Worm (Caenorhabditis elegans) whole organism, L4 larva: Measurements from ENCODE around the gene C16A11.2.

Source experiments
- F10B5.3 ChIP-seq: sonication (generic microtip); optimal IDR thresholded peaks from 2 replicates; lab custom pipeline; 2016; ENCODE audit warnings: mild to moderate bottlenecking, missing genetic modification characterization, missing compliant biosample characterization
- daf-12 ChIP-seq: fragments of 150-350 bp; optimal IDR thresholded peaks from 2 replicates; lab custom pipeline; 2014; ENCODE audit warnings: missing biosample characterization, missing genetic modification reagents, missing genetic modification characterization
- fos-1 ChIP-seq: fragments of 150-350 bp; optimal IDR thresholded peaks from 2 replicates; lab custom pipeline; 2014; ENCODE audit warnings: missing biosample characterization, missing genetic modification characterization
- hlh-30 ChIP-seq: sonication (generic microtip); optimal IDR thresholded peaks from 2 replicates; lab custom pipeline; 2017; ENCODE audit warnings: antibody characterized with exemption, mild to moderate bottlenecking, missing genetic modification characterization, missing compliant biosample characterization; ENCODE audit not compliant: insufficient read depth
- hmg-1.1 ChIP-seq: fragments of 200-800 bp; sonication (Bioruptor generic); IDR thresholded peaks from 2 replicates; pipeline ENCODE4 v1.3.6; 2022; ENCODE audit warnings: missing genetic modification reagents, missing genetic modification characterization, missing compliant biosample characterization
- jun-1 ChIP-seq: fragments of 150-350 bp; optimal IDR thresholded peaks from 2 replicates; lab custom pipeline; 2014; ENCODE audit warnings: missing biosample characterization, missing genetic modification reagents, missing genetic modification characterization
- mxl-2 ChIP-seq: fragments of 200-800 bp; sonication (Bioruptor generic); conservative IDR thresholded peaks from 2 replicates; pipeline ENCODE4 v1.3.6; 2022; ENCODE audit warnings: missing genetic modification reagents, missing genetic modification characterization, missing compliant biosample characterization
- nhr-237 ChIP-seq: sonication (generic microtip); optimal IDR thresholded peaks from 2 replicates; lab custom pipeline; 2017; ENCODE audit warnings: missing biosample characterization, missing genetic modification characterization
- nhr-25 ChIP-seq: sonication (generic microtip); optimal IDR thresholded peaks from 2 replicates; lab custom pipeline; 2017; ENCODE audit warnings: missing genetic modification characterization, mild to moderate bottlenecking, missing compliant biosample characterization, antibody characterized with exemption, moderate library complexity, borderline replicate concordance; ENCODE audit not compliant: insufficient read depth
- pqm-1 ChIP-seq: sonication (generic microtip); optimal IDR thresholded peaks from 2 replicates; lab custom pipeline; 2017; ENCODE audit warnings: missing biosample characterization, missing genetic modification characterization
- unc-62 ChIP-seq, 3 experiments: fragments of 150-350 bp in 1 of 3; sonication (generic microtip); optimal IDR thresholded peaks in 2 of 3; peaks in 1 of 3; 1 replicate in 1 of 3; 2 replicates in 2 of 3; lab custom pipeline; 2014 to 2017; ENCODE audit warnings: missing biosample characterization in 3 of 3, missing genetic modification characterization in 3 of 3, missing genetic modification reagents in 3 of 3, missing genotype in 1 of 3
- zip-11 ChIP-seq: fragments of 200-800 bp; sonication (Bioruptor generic); IDR thresholded peaks from 2 replicates; pipeline ENCODE4 v1.3.6; 2022; ENCODE audit warnings: missing genetic modification characterization, missing compliant biosample characterization

DNA sequence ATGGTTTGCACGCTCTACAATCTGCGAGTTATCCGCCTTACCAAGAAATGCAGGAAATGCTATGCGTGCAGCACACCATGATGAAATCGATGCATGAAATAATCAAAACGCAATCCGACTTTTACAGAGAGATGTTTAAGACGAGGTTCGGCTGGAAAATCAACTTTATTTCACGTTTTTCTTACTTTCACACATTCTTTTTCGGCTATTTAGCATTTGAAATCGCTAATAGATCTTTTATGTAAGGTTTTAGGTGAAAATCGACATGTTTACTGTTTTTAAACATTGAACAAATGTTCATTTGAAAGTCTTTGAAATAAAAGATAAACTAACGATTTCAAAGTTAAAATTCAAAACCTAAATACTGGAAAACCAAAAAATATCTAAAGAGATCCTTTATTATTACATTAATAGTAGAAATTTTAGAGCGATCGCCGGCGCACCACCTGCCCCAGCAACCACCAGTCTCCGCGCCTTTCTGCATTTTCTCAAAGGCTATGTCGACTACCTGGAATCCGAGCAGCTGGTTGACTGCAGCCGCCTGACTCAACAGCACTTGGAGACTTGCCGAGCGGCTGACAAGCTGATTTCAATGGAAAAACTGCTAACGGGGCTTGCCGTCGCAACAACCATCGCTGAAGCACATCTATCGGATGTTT, 9.8 kb upstream of the C16A11.2 start:
- TF ChIP-seq daf-12 (tag; lab: Kevin White, UChicago) (no peak), mxl-2 (no peak), hmg-1.1 (GFP tag; lab: Robert Waterston, UW) (no peak), hlh-30 (tag; lab: Kevin White, UChicago) (no peak), pqm-1 (tag; lab: Kevin White, UChicago) (no peak), F10B5.3 (no peak), nhr-25 (no peak), unc-62 (GFP tag; optimal IDR thresholded peaks at IDR 0.05 in 1 of 2; lab: Kevin White, UChicago) (peak in 1 of 2 experiments; percentile 89), unc-62 (tag; optimal IDR thresholded peaks at IDR 0.05; lab: Kevin White, UChicago) (no peak), jun-1 (tag; lab: Kevin White, UChicago) (no peak), zip-11 (GFP tag; lab: Robert Waterston, UW) (no peak), nhr-237 (no peak), fos-1 (no peak)
